Fruit fly (Drosophila melanogaster) whole organism, embryonic: ENCODE results near the gene Strip.

Experiments
- ATbp ChIP-seq: fragments of 200-800 bp; sonication (Bioruptor generic); optimal IDR thresholded peaks from 2 replicates; lab custom pipeline; 2017; ENCODE audit warnings: missing biosample characterization, mild to moderate bottlenecking, missing genetic modification characterization, missing genetic modification reagents
- Aef1 ChIP-seq: fragments of 200-800 bp; sonication (Bioruptor generic); IDR thresholded peaks from 3 replicates; pipeline ENCODE4 v1.3.6; 2022; ENCODE audit warnings: missing biosample characterization, missing genetic modification characterization
- BtbVII ChIP-seq: fragments of 200-800 bp; sonication (Bioruptor generic); optimal IDR thresholded peaks from 3 replicates; lab custom pipeline; 2017; ENCODE audit warnings: missing biosample characterization, mild to moderate bottlenecking, missing genetic modification characterization
- CG11560 ChIP-seq: fragments of 200-800 bp; sonication (Bioruptor generic); IDR thresholded peaks from 3 replicates; pipeline ENCODE4 v1.3.6; 2022; ENCODE audit warnings: missing biosample characterization, missing genetic modification characterization
- CG11696 ChIP-seq: fragments of 200-800 bp; sonication (Bioruptor generic); IDR thresholded peaks from 2 replicates; pipeline ENCODE4 v1.3.6; 2022; ENCODE audit warnings: missing biosample characterization, missing genetic modification characterization
- CG15073 ChIP-seq: fragments of 200-800 bp; sonication (Bioruptor generic); optimal IDR thresholded peaks from 2 replicates; lab custom pipeline; 2016; ENCODE audit warnings: missing biosample characterization, missing genetic modification characterization
- CG15269 ChIP-seq: fragments of 200-800 bp; sonication (Bioruptor generic); optimal IDR thresholded peaks from 2 replicates; lab custom pipeline; 2018; ENCODE audit warnings: missing biosample characterization, mild to moderate bottlenecking, missing genetic modification characterization, moderate library complexity
- CG15479 ChIP-seq: fragments of 200-800 bp; sonication (Bioruptor generic); optimal IDR thresholded peaks from 3 replicates; lab custom pipeline; 2019; ENCODE audit warnings: missing biosample characterization, mild to moderate bottlenecking, missing genetic modification characterization, moderate library complexity
- CG1602 ChIP-seq: fragments of 200-800 bp; sonication (Bioruptor generic); optimal IDR thresholded peaks from 3 replicates; lab custom pipeline; 2016; ENCODE audit warnings: missing biosample characterization, missing genetic modification characterization
- CG18476 ChIP-seq: fragments of 200-800 bp; sonication (Bioruptor generic); optimal IDR thresholded peaks from 2 replicates; lab custom pipeline; 2016; ENCODE audit warnings: missing biosample characterization, mild to moderate bottlenecking, missing genetic modification characterization
- CG18599 ChIP-seq: fragments of 200-800 bp; sonication (Bioruptor generic); optimal IDR thresholded peaks from 3 replicates; lab custom pipeline; 2017; ENCODE audit warnings: missing biosample characterization, missing genetic modification characterization, mild to moderate bottlenecking, moderate library complexity, missing genetic modification reagents
- CG18764 ChIP-seq: fragments of 200-800 bp; sonication (Bioruptor generic); optimal IDR thresholded peaks from 3 replicates; lab custom pipeline; 2016; ENCODE audit warnings: missing biosample characterization, missing genetic modification characterization
- CG2129 ChIP-seq: fragments of 200-800 bp; sonication (Bioruptor generic); IDR thresholded peaks from 2 replicates; pipeline ENCODE4 v1.3.6; 2022; ENCODE audit warnings: missing biosample characterization, missing genetic modification characterization; ENCODE audit not compliant: partially characterized antibody
- CG31388 ChIP-seq: fragments of 200-800 bp; sonication (Bioruptor generic); optimal IDR thresholded peaks from 2 replicates; lab custom pipeline; 2016; ENCODE audit warnings: missing biosample characterization, missing genetic modification characterization
- CG32532 ChIP-seq: fragments of 200-800 bp; sonication (Bioruptor generic); IDR thresholded peaks from 2 replicates; pipeline ENCODE4 v1.3.6; 2022; ENCODE audit warnings: missing biosample characterization, missing genetic modification characterization
- CG3847 ChIP-seq: fragments of 200-800 bp; sonication (Bioruptor generic); IDR thresholded peaks from 2 replicates; pipeline ENCODE4 v1.3.6; 2022; ENCODE audit warnings: missing biosample characterization, missing genetic modification characterization
- CG43689 ChIP-seq: fragments of 200-800 bp; sonication (Bioruptor generic); IDR thresholded peaks from 2 replicates; pipeline ENCODE4 v1.3.6; 2022; ENCODE audit warnings: missing biosample characterization, missing genetic modification characterization
- CG6683 ChIP-seq: fragments of 200-800 bp; sonication (Bioruptor generic); optimal IDR thresholded peaks from 2 replicates; lab custom pipeline; 2017; ENCODE audit warnings: missing biosample characterization, mild to moderate bottlenecking, missing genetic modification characterization, missing genetic modification reagents
- CG7745 ChIP-seq: fragments of 200-800 bp; sonication (Bioruptor generic); optimal IDR thresholded peaks from 2 replicates; lab custom pipeline; 2018; ENCODE audit warnings: missing biosample characterization, mild to moderate bottlenecking, missing genetic modification characterization, moderate library complexity
- CG7963 ChIP-seq: fragments of 200-800 bp; sonication (Bioruptor generic); IDR thresholded peaks from 3 replicates; pipeline ENCODE4 v1.3.6; 2022; ENCODE audit warnings: missing biosample characterization, missing genetic modification characterization; ENCODE audit not compliant: partially characterized antibody
- CG8359 ChIP-seq: fragments of 200-800 bp; sonication (Bioruptor generic); optimal IDR thresholded peaks from 2 replicates; lab custom pipeline; 2017; ENCODE audit warnings: missing biosample characterization, mild to moderate bottlenecking, missing genetic modification characterization, borderline replicate concordance
- CTCF ChIP-seq: fragments of 200-800 bp; sonication (Bioruptor generic); optimal IDR thresholded peaks from 2 replicates; lab custom pipeline; 2017; ENCODE audit warnings: missing biosample characterization, mild to moderate bottlenecking, missing genetic modification characterization, moderate library complexity
- Chrac-16 ChIP-seq: fragments of 200-800 bp; sonication (Bioruptor generic); optimal IDR thresholded peaks from 3 replicates; lab custom pipeline; 2016; ENCODE audit warnings: missing biosample characterization, missing genetic modification characterization
- Ets65A ChIP-seq: fragments of 200-800 bp; sonication (Bioruptor generic); peaks from one replicate; lab custom pipeline; 2016; ENCODE audit warnings: missing biosample characterization, missing genetic modification characterization
- Hr3 ChIP-seq: fragments of 200-800 bp; sonication (Bioruptor generic); optimal IDR thresholded peaks from 3 replicates; lab custom pipeline; 2016; ENCODE audit warnings: missing biosample characterization, missing genetic modification characterization
- Med ChIP-seq: fragments of 200-800 bp; sonication (Bioruptor generic); peaks from one replicate; lab custom pipeline; 2016; ENCODE audit warnings: missing biosample characterization, missing genetic modification characterization, mild to moderate bottlenecking, inconsistent platforms, moderate library complexity
- NK7.1 ChIP-seq: fragments of 200-800 bp; sonication (Bioruptor generic); optimal IDR thresholded peaks from 3 replicates; lab custom pipeline; 2016; ENCODE audit warnings: missing biosample characterization, missing genetic modification characterization
- Six4 ChIP-seq: fragments of 200-800 bp; sonication (Bioruptor generic); optimal IDR thresholded peaks from 2 replicates; lab custom pipeline; 2016; ENCODE audit warnings: missing biosample characterization, missing genetic modification characterization
- Ssrp ChIP-seq: fragments of 200-800 bp; sonication (Bioruptor generic); optimal IDR thresholded peaks from 2 replicates; lab custom pipeline; 2018; ENCODE audit warnings: missing biosample characterization, mild to moderate bottlenecking, missing genetic modification characterization, moderate library complexity
- Trl ChIP-seq, 3 experiments: fragments of >200 bp in 2 of 3; fragments of 200-800 bp in 1 of 3; sonication (Bioruptor generic) in 1 of 3; optimal IDR thresholded peaks; 2 replicates in 1 of 3; 3 replicates in 2 of 3; lab custom pipeline; 2016 to 2017; ENCODE audit warnings: missing biosample characterization in 1 of 3, missing genetic modification characterization in 1 of 3
- ara ChIP-seq: fragments of 200-800 bp; sonication (Bioruptor generic); IDR thresholded peaks from 2 replicates; pipeline ENCODE4 v1.3.6; 2022; ENCODE audit warnings: missing biosample characterization, missing genetic modification characterization
- ase ChIP-seq: fragments of 200-800 bp; sonication (Bioruptor generic); IDR thresholded peaks from 3 replicates; pipeline ENCODE4 v1.3.6; 2022; ENCODE audit warnings: missing biosample characterization, missing genetic modification characterization
- bsh ChIP-seq, 2 experiments: fragments of 200-800 bp; sonication (Bioruptor generic); optimal IDR thresholded peaks; 2 replicates each; lab custom pipeline; 2017 to 2018; ENCODE audit warnings: mild to moderate bottlenecking in 2 of 2, missing biosample characterization in 2 of 2, missing genetic modification characterization in 2 of 2, moderate library complexity in 1 of 2
- btn ChIP-seq: fragments of 200-800 bp; sonication (Bioruptor generic); optimal IDR thresholded peaks from 2 replicates; lab custom pipeline; 2016; ENCODE audit warnings: missing biosample characterization, missing genetic modification characterization
- crc ChIP-seq: fragments of 200-800 bp; sonication (Bioruptor generic); optimal IDR thresholded peaks from 2 replicates; lab custom pipeline; 2016; ENCODE audit warnings: missing biosample characterization, missing genetic modification characterization
- fd102C ChIP-seq: fragments of 200-800 bp; sonication (Bioruptor generic); optimal IDR thresholded peaks from 2 replicates; lab custom pipeline; 2018; ENCODE audit warnings: missing biosample characterization, mild to moderate bottlenecking, missing genetic modification characterization, moderate library complexity
- ken ChIP-seq: fragments of 200-800 bp; sonication (Bioruptor generic); IDR thresholded peaks from 3 replicates; pipeline ENCODE4 v1.3.6; 2022; ENCODE audit warnings: missing biosample characterization, missing genetic modification characterization
- pb ChIP-seq: fragments of 200-800 bp; sonication (Bioruptor generic); optimal IDR thresholded peaks from 3 replicates; lab custom pipeline; 2016; ENCODE audit warnings: missing biosample characterization, missing genetic modification characterization
- phol ChIP-seq: fragments of 200-800 bp; sonication (Bioruptor generic); optimal IDR thresholded peaks from 3 replicates; lab custom pipeline; 2018; ENCODE audit warnings: missing biosample characterization, mild to moderate bottlenecking, missing genetic modification characterization, moderate library complexity
- psq ChIP-seq: fragments of 200-800 bp; sonication (Bioruptor generic); optimal IDR thresholded peaks from 2 replicates; lab custom pipeline; 2017; ENCODE audit warnings: missing biosample characterization, missing genetic modification characterization
- pum ChIP-seq: fragments of 200-800 bp; sonication (Bioruptor generic); optimal IDR thresholded peaks from 2 replicates; lab custom pipeline; 2016; ENCODE audit warnings: missing biosample characterization, missing genetic modification characterization
- ro ChIP-seq: fragments of 200-800 bp; sonication (Bioruptor generic); IDR thresholded peaks from 2 replicates; pipeline ENCODE4 v1.3.6; 2022; ENCODE audit warnings: missing biosample characterization, missing genetic modification characterization
- row ChIP-seq: fragments of 200-800 bp; sonication (Bioruptor generic); IDR thresholded peaks from 3 replicates; pipeline ENCODE4 v1.3.6; 2022; ENCODE audit warnings: missing biosample characterization, missing genetic modification characterization
- scrt ChIP-seq: fragments of 200-800 bp; sonication (Bioruptor generic); optimal IDR thresholded peaks from 2 replicates; lab custom pipeline; 2018; ENCODE audit warnings: missing biosample characterization, mild to moderate bottlenecking, missing genetic modification characterization, moderate library complexity
- sim ChIP-seq: fragments of 200-800 bp; sonication (Bioruptor generic); IDR thresholded peaks from 2 replicates; pipeline ENCODE4 v1.3.6; 2022; ENCODE audit warnings: missing biosample characterization, missing genetic modification characterization
- sisA ChIP-seq: fragments of 200-800 bp; sonication (Bioruptor generic); IDR thresholded peaks from 2 replicates; pipeline ENCODE4 v1.3.6; 2022; ENCODE audit warnings: missing biosample characterization, missing genetic modification characterization
- sna ChIP-seq: fragments of 200-800 bp; sonication (Bioruptor generic); IDR thresholded peaks from 2 replicates; pipeline ENCODE4 v1.3.6; 2022; ENCODE audit warnings: missing biosample characterization, missing genetic modification characterization; ENCODE audit not compliant: partially characterized antibody
- sr ChIP-seq: fragments of 200-800 bp; sonication (Bioruptor generic); IDR thresholded peaks from 3 replicates; pipeline ENCODE4 v1.3.6; 2022; ENCODE audit warnings: missing biosample characterization, missing genetic modification characterization
- tll ChIP-seq, 2 experiments: fragments of 200-800 bp in 1 of 2; fragments of >200 bp in 1 of 2; sonication (Bioruptor generic) in 1 of 2; optimal IDR thresholded peaks; 2 replicates each; lab custom pipeline; 2017 to 2019; ENCODE audit warnings: missing biosample characterization in 2 of 2, missing genetic modification characterization in 2 of 2, mild to moderate bottlenecking in 1 of 2, moderate library complexity in 1 of 2
- trh ChIP-seq: fragments of 200-800 bp; sonication (Bioruptor generic); optimal IDR thresholded peaks from 2 replicates; lab custom pipeline; 2016; ENCODE audit warnings: missing biosample characterization, missing genetic modification characterization
- twi ChIP-seq: fragments of 200-800 bp; optimal IDR thresholded peaks from 2 replicates; lab custom pipeline; 2019; ENCODE audit warnings: missing biosample characterization, mild to moderate bottlenecking, missing genetic modification characterization, moderate library complexity

Strip gene

dm6 chr3L:3300345-3300744 lies 28.3 kb downstream of the Strip start (continued):
- peak; percentile 63 for TF ChIP-seq btn (GFP tag; lab: Kevin White, UChicago)
- TF ChIP-seq Trl (optimal IDR thresholded peaks at IDR 0.05; lab: Kevin White, UChicago): no peak
- peak; percentile 3 for TF ChIP-seq Trl (GFP tag; optimal IDR thresholded peaks at IDR 0.05; lab: Kevin White, UChicago)
- peak; percentile 30 for TF ChIP-seq CG18476 (GFP tag; lab: Kevin White, UChicago)
- peak; percentile 70; the same call in 2 of the 3 replicates for TF ChIP-seq ken (GFP tag; lab: Robert Waterston, UW)
- peak; percentile 8 for TF ChIP-seq pb (GFP tag; lab: Kevin White, UChicago)
- no peak for TF ChIP-seq twi
- no peak for TF ChIP-seq psq (GFP tag; lab: Kevin White, UChicago)
- peak; percentile 63 for TF ChIP-seq sisA (GFP tag; lab: Robert Waterston, UW)
- TF ChIP-seq Med (GFP tag; lab: Kevin White, UChicago): peak; percentile 85
- peak; percentile 38 for TF ChIP-seq Six4
- TF ChIP-seq bsh (GFP tag; optimal IDR thresholded peaks at IDR 0.05; lab: Kevin White, UChicago): peak in 1 of 2 experiments; percentile 66
- TF ChIP-seq Ssrp (tag; lab: Kevin White, UChicago): peak; percentile 62
- no peak for TF ChIP-seq CG6683
- TF ChIP-seq trh (GFP tag; lab: Kevin White, UChicago): peak; percentile 3
- no peak for TF ChIP-seq sna (GFP tag; lab: Robert Waterston, UW)
- no peak for TF ChIP-seq tll (GFP tag; optimal IDR thresholded peaks at IDR 0.05; lab: Kevin White, UChicago)
- peak; percentile 60 for TF ChIP-seq Ets65A
- peak; percentile 29 for TF ChIP-seq CG1602 (GFP tag; lab: Kevin White, UChicago)
- peak; percentile 61 for TF ChIP-seq CG18599 (GFP tag; lab: Kevin White, UChicago)
- 0 out of 3 replicates have a peak, but pooled peaks have one; percentile 35 for TF ChIP-seq sr (GFP tag; lab: Robert Waterston, UW)
- TF ChIP-seq NK7.1 (GFP tag; lab: Kevin White, UChicago): peak; percentile 30
- peak; percentile 45 for TF ChIP-seq Hr3 (GFP tag; lab: Kevin White, UChicago)
- peak; percentile 62 for TF ChIP-seq Aef1
- TF ChIP-seq CG15269: peak; percentile 65
- peak; percentile 40 for TF ChIP-seq CG18764 (GFP tag; lab: Kevin White, UChicago)
- peak; percentile 55; the same call in 1 of the 2 replicates for TF ChIP-seq CG11696 (GFP tag; lab: Robert Waterston, UW)
- no peak for TF ChIP-seq CG2129 (GFP tag; lab: Robert Waterston, UW)
- peak; percentile 70 for TF ChIP-seq phol
- peak; percentile 45; the same call in 1 of the 2 replicates for TF ChIP-seq ro (GFP tag; lab: Robert Waterston, UW)
- no peak for TF ChIP-seq CG32532 (GFP tag; lab: Robert Waterston, UW)
- no peak for TF ChIP-seq fd102C (GFP tag; lab: Kevin White, UChicago)
- peak; percentile 46; the same call in 1 of the 3 replicates for TF ChIP-seq ase
- peak; percentile 23 for TF ChIP-seq scrt (GFP tag; lab: Kevin White, UChicago)
- no peak for TF ChIP-seq CG7963 (GFP tag; lab: Robert Waterston, UW)
- TF ChIP-seq sim: 0 out of 2 replicates have a peak, but pooled peaks have one; percentile 55
- peak; percentile 73 for TF ChIP-seq row (GFP tag; lab: Robert Waterston, UW)
- TF ChIP-seq Chrac-16 (GFP tag; lab: Kevin White, UChicago): peak; percentile 33
- TF ChIP-seq CG15073 (GFP tag; lab: Kevin White, UChicago): no peak
- TF ChIP-seq CG31388 (GFP tag; lab: Kevin White, UChicago): no peak
- TF ChIP-seq CTCF (GFP tag; lab: Kevin White, UChicago): no peak
- TF ChIP-seq CG11560 (tag; lab: Robert Waterston, UW): 0 out of 3 replicates have a peak, but pooled peaks have one; percentile 7
- peak; percentile 59 for TF ChIP-seq ATbp
- TF ChIP-seq ara (GFP tag; lab: Robert Waterston, UW): peak; percentile 71
- peak; percentile 18 for TF ChIP-seq CG8359 (GFP tag; lab: Kevin White, UChicago)
- TF ChIP-seq CG15479: no peak
- TF ChIP-seq BtbVII (GFP tag; lab: Kevin White, UChicago): peak; percentile 46
- TF ChIP-seq CG43689 (GFP tag; lab: Robert Waterston, UW): no peak
- TF ChIP-seq pum (GFP tag; lab: Kevin White, UChicago): peak; percentile 34
- no peak for TF ChIP-seq CG7745 (tag; lab: Kevin White, UChicago)
- peak; percentile 50 for TF ChIP-seq CG3847 (GFP tag; lab: Robert Waterston, UW)
- TF ChIP-seq crc (GFP tag; lab: Kevin White, UChicago): peak; percentile 12
